Fruit fly (Drosophila melanogaster) whole organism, prepupa: Measurements from ENCODE around the gene CG13919.

ENCODE experiments used
- CG10631 ChIP-seq: fragments of 200-800 bp; sonication (Bioruptor generic); optimal IDR thresholded peaks from 2 replicates; lab custom pipeline; 2016; ENCODE audit warnings: missing biosample characterization, missing genetic modification characterization
- CG11294 ChIP-seq: fragments of 200-800 bp; sonication (Bioruptor generic); IDR thresholded peaks from 2 replicates; pipeline ENCODE4 v1.3.6; 2022; ENCODE audit warnings: missing biosample characterization, missing genetic modification characterization
- CG11762 ChIP-seq: fragments of 200-800 bp; sonication (Bioruptor generic); optimal IDR thresholded peaks from 3 replicates; lab custom pipeline; 2016; ENCODE audit warnings: missing biosample characterization, missing genetic modification characterization; ENCODE audit not compliant: insufficient read depth
- CG11902 ChIP-seq: fragments of 200-800 bp; sonication (Bioruptor generic); optimal IDR thresholded peaks from 3 replicates; lab custom pipeline; 2016; ENCODE audit warnings: missing biosample characterization, missing genetic modification characterization
- CG15336 ChIP-seq: fragments of 200-800 bp; sonication (Bioruptor generic); IDR thresholded peaks from 2 replicates; pipeline ENCODE4 v1.3.6; 2022; ENCODE audit warnings: missing biosample characterization, missing genetic modification characterization
- CG1621 ChIP-seq: fragments of 200-800 bp; sonication (Bioruptor generic); optimal IDR thresholded peaks from 3 replicates; lab custom pipeline; 2018; ENCODE audit warnings: missing biosample characterization, mild to moderate bottlenecking, missing genetic modification characterization
- CG16779 ChIP-seq: fragments of 200-800 bp; sonication (Bioruptor generic); optimal IDR thresholded peaks from 3 replicates; lab custom pipeline; 2017; ENCODE audit warnings: missing biosample characterization, mild to moderate bottlenecking, missing genetic modification characterization
- CG3032 ChIP-seq: fragments of 200-800 bp; optimal IDR thresholded peaks from 2 replicates; lab custom pipeline; 2019; ENCODE audit warnings: missing biosample characterization, mild to moderate bottlenecking, missing genetic modification characterization, moderate library complexity
- CG31627 ChIP-seq: fragments of 200-800 bp; sonication (Bioruptor generic); optimal IDR thresholded peaks from 3 replicates; lab custom pipeline; 2016; ENCODE audit warnings: missing biosample characterization, missing genetic modification characterization
- CG34406 ChIP-seq: fragments of 200-800 bp; sonication (Bioruptor generic); optimal IDR thresholded peaks from 3 replicates; lab custom pipeline; 2016; ENCODE audit warnings: missing biosample characterization, missing genetic modification characterization
- CG3919 ChIP-seq: fragments of 200-800 bp; sonication (Bioruptor generic); optimal IDR thresholded peaks from 3 replicates; lab custom pipeline; 2016; ENCODE audit warnings: missing biosample characterization, missing genetic modification characterization
- CG4318 ChIP-seq: fragments of 200-800 bp; sonication (Bioruptor generic); optimal IDR thresholded peaks from 3 replicates; lab custom pipeline; 2017; ENCODE audit warnings: missing biosample characterization, mild to moderate bottlenecking, missing genetic modification characterization
- CG6163 ChIP-seq: fragments of 200-800 bp; sonication (Bioruptor generic); IDR thresholded peaks from 3 replicates; pipeline ENCODE4 v1.3.6; 2022; ENCODE audit warnings: missing biosample characterization, missing genetic modification characterization
- CG6276 ChIP-seq: fragments of 200-800 bp; sonication (Bioruptor generic); optimal IDR thresholded peaks from 2 replicates; lab custom pipeline; 2017; ENCODE audit warnings: missing biosample characterization, mild to moderate bottlenecking, missing genetic modification characterization
- CG6792 ChIP-seq: fragments of 200-800 bp; sonication (Bioruptor generic); optimal IDR thresholded peaks from 3 replicates; lab custom pipeline; 2016; ENCODE audit warnings: missing biosample characterization, missing genetic modification characterization
- CG6808 ChIP-seq: fragments of 200-800 bp; sonication (Bioruptor generic); optimal IDR thresholded peaks from 3 replicates; lab custom pipeline; 2017; ENCODE audit warnings: missing biosample characterization, missing genetic modification characterization, mild to moderate bottlenecking, moderate library complexity, missing genetic modification reagents
- CG6854 ChIP-seq: fragments of 200-800 bp; sonication (Bioruptor generic); optimal IDR thresholded peaks from 2 replicates; lab custom pipeline; 2017; ENCODE audit warnings: missing biosample characterization, mild to moderate bottlenecking, missing genetic modification characterization
- CG7368 ChIP-seq: fragments of 200-800 bp; sonication (Bioruptor generic); optimal IDR thresholded peaks from 3 replicates; lab custom pipeline; 2016; ENCODE audit warnings: missing biosample characterization, missing genetic modification characterization
- CG8119 ChIP-seq: fragments of 200-800 bp; sonication (Bioruptor generic); IDR thresholded peaks from 3 replicates; pipeline ENCODE4 v1.3.6; 2022; ENCODE audit warnings: missing biosample characterization, missing genetic modification characterization
- CG8319 ChIP-seq: fragments of 200-800 bp; sonication (Bioruptor generic); optimal IDR thresholded peaks from 3 replicates; lab custom pipeline; 2016; ENCODE audit warnings: missing biosample characterization, missing genetic modification characterization
- CG8632 ChIP-seq: fragments of 200-800 bp; sonication (Bioruptor generic); optimal IDR thresholded peaks from 3 replicates; lab custom pipeline; 2016; ENCODE audit warnings: missing biosample characterization, missing genetic modification characterization
- CG9139 ChIP-seq: fragments of 200-800 bp; sonication (Bioruptor generic); optimal IDR thresholded peaks from 3 replicates; lab custom pipeline; 2017; ENCODE audit warnings: missing biosample characterization, mild to moderate bottlenecking, missing genetic modification characterization
- Eip75B ChIP-seq: fragments of 200-800 bp; sonication (Bioruptor generic); optimal IDR thresholded peaks from 3 replicates; lab custom pipeline; 2016; ENCODE audit warnings: missing biosample characterization, missing genetic modification characterization
- Eip78C ChIP-seq: fragments of 200-800 bp; sonication (Bioruptor generic); peaks from one replicate; lab custom pipeline; 2016; ENCODE audit warnings: missing biosample characterization, missing genetic modification characterization
- Eip93F ChIP-seq: fragments of 200-800 bp; sonication (Bioruptor generic); optimal IDR thresholded peaks from 2 replicates; lab custom pipeline; 2016; ENCODE audit warnings: missing biosample characterization, mild to moderate bottlenecking, missing genetic modification characterization
- Ets96B ChIP-seq: fragments of 200-800 bp; optimal IDR thresholded peaks from 2 replicates; lab custom pipeline; 2019; ENCODE audit warnings: missing biosample characterization, mild to moderate bottlenecking, missing genetic modification characterization, moderate library complexity
- Gug ChIP-seq: fragments of 200-800 bp; sonication (Bioruptor generic); IDR thresholded peaks from 2 replicates; pipeline ENCODE4 v1.3.6; 2022; ENCODE audit warnings: missing biosample characterization, missing genetic modification characterization
- Hr38 ChIP-seq: sonication (Bioruptor generic); optimal IDR thresholded peaks from 2 replicates; lab custom pipeline; 2016; ENCODE audit warnings: missing biosample characterization, missing genetic modification characterization
- Hr39 ChIP-seq: fragments of 200-800 bp; sonication (Bioruptor generic); optimal IDR thresholded peaks from 2 replicates; lab custom pipeline; 2016; ENCODE audit warnings: missing biosample characterization, missing genetic modification characterization
- Lpt ChIP-seq: fragments of 200-800 bp; sonication (Bioruptor generic); optimal IDR thresholded peaks from 3 replicates; lab custom pipeline; 2016; ENCODE audit warnings: missing biosample characterization, missing genetic modification characterization
- Met ChIP-seq: fragments of 200-800 bp; sonication (Bioruptor generic); optimal IDR thresholded peaks from 3 replicates; lab custom pipeline; 2016; ENCODE audit warnings: missing biosample characterization, missing genetic modification characterization
- OdsH ChIP-seq: fragments of 200-800 bp; sonication (Bioruptor generic); optimal IDR thresholded peaks from 3 replicates; lab custom pipeline; 2016; ENCODE audit warnings: missing biosample characterization, missing genetic modification characterization
- Sox102F ChIP-seq: fragments of 200-800 bp; sonication (Bioruptor generic); optimal IDR thresholded peaks from 2 replicates; lab custom pipeline; 2016; ENCODE audit warnings: missing biosample characterization, mild to moderate bottlenecking, missing genetic modification characterization
- Sox14 ChIP-seq: fragments of 200-800 bp; sonication (Bioruptor generic); optimal IDR thresholded peaks from 3 replicates; lab custom pipeline; 2016; ENCODE audit warnings: missing biosample characterization, missing genetic modification characterization
- Sox15 ChIP-seq: fragments of 200-800 bp; sonication (Bioruptor generic); optimal IDR thresholded peaks from 3 replicates; lab custom pipeline; 2016; ENCODE audit warnings: missing biosample characterization, missing genetic modification characterization
- achi ChIP-seq: fragments of 200-800 bp; sonication (Bioruptor generic); optimal IDR thresholded peaks from 3 replicates; lab custom pipeline; 2016; ENCODE audit warnings: missing biosample characterization, missing genetic modification characterization
- acj6 ChIP-seq: fragments of 200-800 bp; sonication (Bioruptor generic); optimal IDR thresholded peaks from 3 replicates; lab custom pipeline; 2016; ENCODE audit warnings: missing biosample characterization, missing genetic modification characterization
- cyc ChIP-seq: fragments of 200-800 bp; sonication (Bioruptor generic); optimal IDR thresholded peaks from 3 replicates; lab custom pipeline; 2016; ENCODE audit warnings: missing biosample characterization, missing genetic modification characterization
- dac ChIP-seq: fragments of 200-800 bp; sonication (Bioruptor generic); optimal IDR thresholded peaks from 2 replicates; lab custom pipeline; 2017; ENCODE audit warnings: missing biosample characterization, mild to moderate bottlenecking, missing genetic modification characterization
- dsx ChIP-seq: fragments of 200-800 bp; optimal IDR thresholded peaks from 3 replicates; lab custom pipeline; 2019; ENCODE audit warnings: missing biosample characterization, mild to moderate bottlenecking, missing genetic modification characterization, moderate library complexity; ENCODE audit not compliant: poor library complexity, severe bottlenecking
- eg ChIP-seq: fragments of 200-800 bp; sonication (Bioruptor generic); IDR thresholded peaks from 3 replicates; pipeline ENCODE4 v1.3.6; 2022; ENCODE audit warnings: missing biosample characterization, missing genetic modification characterization
- esn ChIP-seq: fragments of 200-800 bp; sonication (Bioruptor generic); optimal IDR thresholded peaks from 2 replicates; lab custom pipeline; 2016; ENCODE audit warnings: missing biosample characterization, mild to moderate bottlenecking, missing genetic modification characterization, moderate library complexity
- fd59A ChIP-seq: fragments of 200-800 bp; sonication (Bioruptor generic); optimal IDR thresholded peaks from 2 replicates; lab custom pipeline; 2017; ENCODE audit warnings: missing biosample characterization, mild to moderate bottlenecking, missing genetic modification characterization, missing genetic modification reagents
- fd85E ChIP-seq: fragments of 200-800 bp; sonication (Bioruptor generic); optimal IDR thresholded peaks from 3 replicates; lab custom pipeline; 2016; ENCODE audit warnings: missing biosample characterization, missing genetic modification characterization
- fkh ChIP-seq: fragments of 200-800 bp; sonication (Bioruptor generic); optimal IDR thresholded peaks from 3 replicates; lab custom pipeline; 2017; ENCODE audit warnings: missing biosample characterization, mild to moderate bottlenecking, missing genetic modification characterization, moderate library complexity
- lz ChIP-seq: fragments of 200-800 bp; sonication (Bioruptor generic); optimal IDR thresholded peaks from 3 replicates; lab custom pipeline; 2016; ENCODE audit warnings: missing biosample characterization, missing genetic modification characterization
- net ChIP-seq: fragments of 200-800 bp; sonication (Bioruptor generic); optimal IDR thresholded peaks from 3 replicates; lab custom pipeline; 2016; ENCODE audit warnings: missing biosample characterization, missing genetic modification characterization
- pdm3 ChIP-seq: fragments of 200-800 bp; sonication (Bioruptor generic); optimal IDR thresholded peaks from 3 replicates; lab custom pipeline; 2016; ENCODE audit warnings: missing biosample characterization, missing genetic modification characterization
- spab ChIP-seq: fragments of 200-800 bp; sonication (Bioruptor generic); optimal IDR thresholded peaks from 2 replicates; lab custom pipeline; 2017; ENCODE audit warnings: missing biosample characterization, mild to moderate bottlenecking, missing genetic modification characterization, missing genetic modification reagents
- ss ChIP-seq, 2 experiments: fragments of 200-800 bp; sonication (Bioruptor generic); optimal IDR thresholded peaks; 2 replicates in 1 of 2; 3 replicates in 1 of 2; lab custom pipeline; 2017 to 2018; ENCODE audit warnings: mild to moderate bottlenecking in 2 of 2, missing biosample characterization in 2 of 2, missing genetic modification characterization in 2 of 2, moderate library complexity in 1 of 2
- svp ChIP-seq: fragments of 200-800 bp; sonication (Bioruptor generic); peaks from one replicate; lab custom pipeline; 2016; ENCODE audit warnings: missing biosample characterization, missing genetic modification characterization
- topi ChIP-seq: fragments of 200-800 bp; sonication (Bioruptor generic); optimal IDR thresholded peaks from 3 replicates; lab custom pipeline; 2016; ENCODE audit warnings: missing biosample characterization, missing genetic modification characterization
- vri ChIP-seq: fragments of 200-800 bp; sonication (Bioruptor generic); optimal IDR thresholded peaks from 3 replicates; lab custom pipeline; 2016; ENCODE audit warnings: missing biosample characterization, mild to moderate bottlenecking, missing genetic modification characterization

Gene CG13919

DNA sequence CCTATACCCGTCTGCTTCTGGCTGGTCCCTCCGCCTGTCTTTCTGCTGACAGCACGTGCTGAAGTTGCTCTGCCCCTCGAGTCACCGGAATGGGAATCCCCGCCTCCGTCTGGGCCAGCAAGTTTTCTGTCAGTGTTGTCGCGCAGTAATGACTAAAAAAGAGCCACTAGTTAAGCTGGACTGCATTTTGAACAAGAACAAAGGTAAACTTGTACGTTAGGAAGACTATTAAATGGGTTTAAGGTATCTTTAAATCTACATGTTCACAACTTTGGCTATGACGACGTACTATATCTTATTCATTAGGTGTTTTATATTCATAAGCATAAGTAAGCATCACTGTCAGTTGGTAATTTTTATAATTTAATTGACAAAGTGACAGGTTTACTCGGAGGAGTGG lies 34.1 kb downstream of the CG13919 start:
- TF ChIP-seq fd59A (GFP tag; lab: Kevin White, UChicago), result no peak
- no peak for TF ChIP-seq vri (GFP tag; lab: Kevin White, UChicago)
- TF ChIP-seq fkh (GFP tag; lab: Kevin White, UChicago), result no peak
- TF ChIP-seq CG8632 (GFP tag; lab: Kevin White, UChicago), result no peak
- peak; percentile 26 for TF ChIP-seq CG3919 (GFP tag; lab: Kevin White, UChicago)
- TF ChIP-seq CG6276 (GFP tag; lab: Kevin White, UChicago), result no peak
- no peak for TF ChIP-seq Hr38 (GFP tag; lab: Kevin White, UChicago)
- no peak for TF ChIP-seq CG16779 (tag; lab: Kevin White, UChicago)
- TF ChIP-seq Hr39 (GFP tag; lab: Kevin White, UChicago), result no peak
- TF ChIP-seq CG3032 (tag; lab: Kevin White, UChicago), result peak; percentile 38
- TF ChIP-seq Sox102F (GFP tag; lab: Kevin White, UChicago), result no peak
- no peak for TF ChIP-seq Eip93F (GFP tag; lab: Kevin White, UChicago)
- no peak for TF ChIP-seq topi (GFP tag; lab: Kevin White, UChicago)
- 0 out of 3 replicates have a peak, but pooled peaks have one; percentile 21 for TF ChIP-seq CG8119 (GFP tag; lab: Robert Waterston, UW)
- TF ChIP-seq CG15336 (GFP tag; lab: Robert Waterston, UW), result no peak
- TF ChIP-seq pdm3, result peak; percentile 24
- no peak for TF ChIP-seq eg (GFP tag; lab: Robert Waterston, UW)
- peak; percentile 62 for TF ChIP-seq svp (GFP tag; lab: Kevin White, UChicago)
- TF ChIP-seq achi (GFP tag; lab: Kevin White, UChicago), result peak; percentile 17
- no peak for TF ChIP-seq CG34406 (GFP tag; lab: Kevin White, UChicago)
- TF ChIP-seq Sox14 (GFP tag; lab: Kevin White, UChicago), result peak; percentile 8
- TF ChIP-seq Eip78C, result peak; percentile 78
- TF ChIP-seq CG11902 (GFP tag; lab: Kevin White, UChicago), result peak; percentile 2
- TF ChIP-seq CG11294 (GFP tag; lab: Robert Waterston, UW), result no peak
- no peak for TF ChIP-seq dac
- peak; percentile 15 for TF ChIP-seq spab (GFP tag; lab: Kevin White, UChicago)
- TF ChIP-seq CG11762 (GFP tag; lab: Kevin White, UChicago), result no peak
- TF ChIP-seq esn (GFP tag; lab: Kevin White, UChicago), result no peak
- TF ChIP-seq Met, result peak; percentile 26
- no peak for TF ChIP-seq CG6792
- no peak for TF ChIP-seq cyc
- no peak for TF ChIP-seq Sox15 (GFP tag; lab: Kevin White, UChicago)
- peak; percentile 57 for TF ChIP-seq CG6808 (GFP tag; lab: Kevin White, UChicago)
- no peak for TF ChIP-seq fd85E
- TF ChIP-seq CG1621, result peak; percentile 12
- TF ChIP-seq CG6163, result 0 out of 3 replicates have a peak, but pooled peaks have one; percentile 43
- TF ChIP-seq ss (GFP tag; optimal IDR thresholded peaks at IDR 0.05; lab: Kevin White, UChicago), result peak; percentile 23 to 56
- no peak for TF ChIP-seq net (GFP tag; lab: Kevin White, UChicago)
- peak; percentile 6 for TF ChIP-seq CG10631 (GFP tag; lab: Kevin White, UChicago)
- TF ChIP-seq CG8319, result no peak
- TF ChIP-seq dsx (GFP tag; lab: Kevin White, UChicago), result peak; percentile 44
- TF ChIP-seq lz (GFP tag; lab: Kevin White, UChicago), result no peak
- peak; percentile 47 for TF ChIP-seq Ets96B (tag; lab: Kevin White, UChicago)
- TF ChIP-seq Lpt, result no peak
- TF ChIP-seq CG7368 (GFP tag; lab: Kevin White, UChicago), result no peak
- no peak for TF ChIP-seq CG6854
- TF ChIP-seq acj6 (GFP tag; lab: Kevin White, UChicago), result peak; percentile 3
- no peak for TF ChIP-seq CG9139
- TF ChIP-seq OdsH, result no peak
- no peak for TF ChIP-seq CG4318 (GFP tag; lab: Kevin White, UChicago)
- TF ChIP-seq Eip75B, result no peak
- TF ChIP-seq CG31627 (GFP tag; lab: Kevin White, UChicago), result no peak
- no peak for TF ChIP-seq Gug (GFP tag; lab: Robert Waterston, UW)
